Fruit fly (Drosophila melanogaster) ovary, adult (tissue): ENCODE results near the gene Faa.

Experiments
- CG17801 ChIP-seq: fragments of 200-800 bp; optimal IDR thresholded peaks from 2 replicates; lab custom pipeline; 2019; ENCODE audit warnings: missing biosample characterization, mild to moderate bottlenecking, missing genetic modification characterization, moderate library complexity; ENCODE audit not compliant: partially characterized antibody

The Faa gene

dm6 chr3L:4070996-4071379 lies 2.8 kb downstream of the Faa start:
- no peak for TF ChIP-seq CG17801 (GFP tag; lab: Kevin White, UChicago)

- peak; percentile 65 for TF ChIP-seq CG17801 (GFP tag; lab: Kevin White, UChicago)
Measured at dm6 chr3L:4070221-4070995, 3.3 kb downstream of the Faa start.

- TF ChIP-seq CG17801 (GFP tag; lab: Kevin White, UChicago): no peak
Measured at dm6 chr3L:4069069-4069468, 4.7 kb downstream of the Faa start, which contains the start of gene CG32259. CG32259 (plus strand) TSS chr3L:4069369.

- no peak for TF ChIP-seq CG17801 (GFP tag; lab: Kevin White, UChicago)
Measured at dm6 chr3L:4068368-4068767, 5.4 kb downstream of the Faa start.

- peak; percentile 22 for TF ChIP-seq CG17801 (GFP tag; lab: Kevin White, UChicago)
Measured at dm6 chr3L:4061921-4062474, 11.8 kb downstream of the Faa start, which contains the start of gene dib. dib (plus strand) TSS chr3L:4062292.

dm6 chr3L:4059293-4059820 lies 14.4 kb downstream of the Faa start, which contains the start of gene Ugt305A1:
Ugt305A1 (plus strand) TSS chr3L:4059770.
- no peak for TF ChIP-seq CG17801 (GFP tag; lab: Kevin White, UChicago)

dm6 chr3L:4056812-4057211 lies 16.9 kb downstream of the Faa start:
- no peak for TF ChIP-seq CG17801 (GFP tag; lab: Kevin White, UChicago)

dm6 chr3L:4055438-4055962 lies 18.3 kb downstream of the Faa start:
- no peak for TF ChIP-seq CG17801 (GFP tag; lab: Kevin White, UChicago)

- no peak for TF ChIP-seq CG17801 (GFP tag; lab: Kevin White, UChicago)
Measured at dm6 chr3L:4049082-4049481, 24.7 kb downstream of the Faa start.

- no peak for TF ChIP-seq CG17801 (GFP tag; lab: Kevin White, UChicago)
Measured at dm6 chr3L:4047635-4048034, 26.1 kb downstream of the Faa start, which contains the start of gene Dpy-30L2. Dpy-30L2 (minus strand) TSS chr3L:4047735.

dm6 chr3L:4046289-4046688 lies 27.5 kb downstream of the Faa start, which contains the start of gene CG1136:
CG1136 (plus strand) TSS chr3L:4046596.
- TF ChIP-seq CG17801 (GFP tag; lab: Kevin White, UChicago): no peak

dm6 chr3L:4044497-4044896 lies 29.3 kb downstream of the Faa start:
- no peak for TF ChIP-seq CG17801 (GFP tag; lab: Kevin White, UChicago)

- TF ChIP-seq CG17801 (GFP tag; lab: Kevin White, UChicago): peak; percentile 23
Measured at dm6 chr3L:4040247-4040925, 33.4 kb downstream of the Faa start, which contains the start of the genes CG11593 and Rcd5. CG11593 (minus strand) TSS chr3L:4040482. Rcd5 (plus strand) TSS chr3L:4040529.

dm6 chr3L:4035499-4035898 lies 38.3 kb downstream of the Faa start, which contains the start of gene Gr64f:
Gr64f (plus strand) TSS chr3L:4035799.
- no peak for TF ChIP-seq CG17801 (GFP tag; lab: Kevin White, UChicago)

- no peak for TF ChIP-seq CG17801 (GFP tag; lab: Kevin White, UChicago)
Measured at dm6 chr3L:4031762-4032161, 42.0 kb downstream of the Faa start, which contains the start of the genes Gr64d and Gr64e. Gr64d (plus strand) TSS chr3L:4032062. Gr64e (plus strand) TSS chr3L:4032141.
